Worm (Caenorhabditis elegans) whole organism, late embryonic: ENCODE data around the gene str-7.

Source experiments
- ceh-6 ChIP-seq: fragments of 200-800 bp; sonication (Bioruptor generic); optimal IDR thresholded peaks from 2 replicates; lab custom pipeline; 2018; ENCODE audit warnings: mild to moderate bottlenecking, missing genetic modification characterization, missing compliant biosample characterization
- ets-4 ChIP-seq: sonication (generic microtip); optimal IDR thresholded peaks from 2 replicates; lab custom pipeline; 2016; ENCODE audit warnings: missing genetic modification characterization, missing compliant biosample characterization

- TF ChIP-seq ceh-6 (GFP tag; lab: Kevin White, UChicago): no peak
- TF ChIP-seq ets-4 (tag; lab: Kevin White, UChicago): no peak
Observed at ce11 chrV:16142371-16142770, 43.0 kb upstream of the str-7 start, which contains the start of gene fbxa-18.
